Worm (Caenorhabditis elegans) whole organism, L2 larva: ENCODE measurements around the gene E01G6.2.
A peak's percentile ranks its signal among the peaks of the same experiment; 100 is the strongest.

Source experiments
- C34F6.9 ChIP-seq: fragments of 150-350 bp; optimal IDR thresholded peaks from 2 replicates; lab custom pipeline; 2014; ENCODE audit warnings: missing biosample characterization, missing genetic modification characterization
- F13H6.1 ChIP-seq: sonication (generic microtip); optimal IDR thresholded peaks from 2 replicates; lab custom pipeline; 2016; ENCODE audit warnings: missing genetic modification characterization, missing compliant biosample characterization
- Y55F3AM.14 ChIP-seq: fragments of 200-800 bp; sonication (Bioruptor generic); optimal IDR thresholded peaks from 2 replicates; lab custom pipeline; 2018; ENCODE audit warnings: mild to moderate bottlenecking, missing genetic modification characterization, missing compliant biosample characterization
- alr-1 ChIP-seq: fragments of 150-350 bp; optimal IDR thresholded peaks from 2 replicates; lab custom pipeline; 2014; ENCODE audit warnings: missing biosample characterization, missing genetic modification characterization
- aly-2 ChIP-seq: fragments of 150-350 bp; optimal IDR thresholded peaks from 2 replicates; lab custom pipeline; 2014; ENCODE audit warnings: missing biosample characterization, missing genetic modification characterization
- ama-1 ChIP-seq: fragments of 150-350 bp; optimal IDR thresholded peaks from 2 replicates; lab custom pipeline; 2018; ENCODE audit warnings: inconsistent platforms
- blmp-1 ChIP-seq: sonication (generic microtip); optimal IDR thresholded peaks from 2 replicates; lab custom pipeline; 2017; ENCODE audit warnings: missing genetic modification characterization, mild to moderate bottlenecking, missing compliant biosample characterization, antibody characterized with exemption, moderate library complexity; ENCODE audit not compliant: insufficient read depth
- ceh-16 ChIP-seq: fragments of 150-350 bp; optimal IDR thresholded peaks from 2 replicates; lab custom pipeline; 2014; ENCODE audit warnings: missing biosample characterization, missing genetic modification characterization
- crh-2 ChIP-seq: sonication (generic microtip); optimal IDR thresholded peaks from 2 replicates; lab custom pipeline; 2017; ENCODE audit warnings: missing biosample characterization, missing genetic modification characterization
- dmd-4 ChIP-seq: sonication (generic microtip); optimal IDR thresholded peaks from 2 replicates; lab custom pipeline; 2017; ENCODE audit warnings: missing biosample characterization, missing genetic modification characterization
- elt-1 ChIP-seq: fragments of 150-350 bp; optimal IDR thresholded peaks from 2 replicates; lab custom pipeline; 2014; ENCODE audit warnings: missing biosample characterization, missing genetic modification characterization
- fos-1 ChIP-seq: fragments of 150-350 bp; optimal IDR thresholded peaks from 2 replicates; lab custom pipeline; 2014; ENCODE audit warnings: missing biosample characterization, missing genetic modification characterization
- gmeb-1 ChIP-seq: fragments of 150-350 bp; optimal IDR thresholded peaks from 2 replicates; lab custom pipeline; 2014; ENCODE audit warnings: missing biosample characterization, missing genetic modification characterization
- lin-11 ChIP-seq: fragments of 150-350 bp; sonication (generic microtip); optimal IDR thresholded peaks from 2 replicates; lab custom pipeline; 2014; ENCODE audit warnings: missing biosample characterization, missing genetic modification characterization, inconsistent platforms, mixed read lengths
- lin-13 ChIP-seq: fragments of 150-350 bp; optimal IDR thresholded peaks from 2 replicates; lab custom pipeline; 2014; ENCODE audit warnings: missing biosample characterization, missing genetic modification reagents, missing genetic modification characterization
- lin-39 ChIP-seq: fragments of 150-350 bp; optimal IDR thresholded peaks from 2 replicates; lab custom pipeline; 2014; ENCODE audit warnings: missing biosample characterization, missing genetic modification reagents, missing genetic modification characterization
- lsy-2 ChIP-seq, 2 experiments: fragments of 150-350 bp in 1 of 2; sonication (generic microtip) in 1 of 2; optimal IDR thresholded peaks; 2 replicates each; lab custom pipeline; 2014 to 2017; ENCODE audit warnings: missing biosample characterization in 2 of 2, missing genetic modification characterization in 2 of 2
- mab-5 ChIP-seq: fragments of 150-350 bp; optimal IDR thresholded peaks from 2 replicates; lab custom pipeline; 2014; ENCODE audit warnings: missing biosample characterization, missing genetic modification characterization
- mbf-1 ChIP-seq: sonication (generic microtip); optimal IDR thresholded peaks from 2 replicates; lab custom pipeline; 2017; ENCODE audit warnings: missing biosample characterization, missing genetic modification characterization
- mdl-1 ChIP-seq, 2 experiments: fragments of 150-350 bp in 1 of 2; sonication (generic microtip) in 1 of 2; optimal IDR thresholded peaks; 2 replicates each; lab custom pipeline; 2017; ENCODE audit warnings: missing biosample characterization in 2 of 2, missing genetic modification characterization in 2 of 2
- nhr-10 ChIP-seq: sonication (generic microtip); optimal IDR thresholded peaks from 2 replicates; lab custom pipeline; 2017; ENCODE audit warnings: missing biosample characterization, missing genetic modification characterization
- nhr-11 ChIP-seq: fragments of 150-350 bp; optimal IDR thresholded peaks from 2 replicates; lab custom pipeline; 2014; ENCODE audit warnings: missing biosample characterization, missing genetic modification characterization
- nhr-12 ChIP-seq: fragments of 150-350 bp; optimal IDR thresholded peaks from 2 replicates; lab custom pipeline; 2014; ENCODE audit warnings: missing biosample characterization, missing genetic modification characterization
- nhr-21 ChIP-seq: fragments of 150-350 bp; optimal IDR thresholded peaks from 2 replicates; lab custom pipeline; 2014; ENCODE audit warnings: missing biosample characterization, missing genetic modification characterization
- nhr-25 ChIP-seq: fragments of 150-350 bp; sonication (generic microtip); optimal IDR thresholded peaks from 3 replicates; lab custom pipeline; 2014; ENCODE audit warnings: missing biosample characterization, missing genetic modification characterization
- nhr-6 ChIP-seq: fragments of 150-350 bp; optimal IDR thresholded peaks from 2 replicates; lab custom pipeline; 2014; ENCODE audit warnings: missing biosample characterization, missing genetic modification characterization
- nhr-77 ChIP-seq: fragments of 150-350 bp; optimal IDR thresholded peaks from 2 replicates; lab custom pipeline; 2014; ENCODE audit warnings: missing biosample characterization, missing genetic modification characterization
- skn-1 ChIP-seq: sonication (generic microtip); optimal IDR thresholded peaks from 2 replicates; lab custom pipeline; 2017; ENCODE audit warnings: missing biosample characterization, missing genetic modification characterization
- sma-9 ChIP-seq, 2 experiments: fragments of 150-350 bp in 1 of 2; sonication (generic microtip) in 1 of 2; optimal IDR thresholded peaks; 2 replicates each; lab custom pipeline; 2014 to 2016; ENCODE audit warnings: missing genetic modification characterization in 2 of 2, mild to moderate bottlenecking in 1 of 2, missing biosample characterization in 1 of 2, missing compliant biosample characterization in 1 of 2, missing genetic modification reagents in 1 of 2, moderate library complexity in 1 of 2
- snpc-4 ChIP-seq: fragments of 150-350 bp; optimal IDR thresholded peaks from 2 replicates; lab custom pipeline; 2014; ENCODE audit warnings: missing biosample characterization, missing genetic modification characterization
- unc-39 ChIP-seq: fragments of 150-350 bp; optimal IDR thresholded peaks from 2 replicates; lab custom pipeline; 2014; ENCODE audit warnings: missing biosample characterization, missing genetic modification characterization
- unc-55 ChIP-seq: fragments of 150-350 bp; sonication (generic microtip); optimal IDR thresholded peaks from 3 replicates; lab custom pipeline; 2014; ENCODE audit warnings: missing biosample characterization, missing genetic modification reagents, missing genetic modification characterization
- unc-62 ChIP-seq: fragments of 150-350 bp; optimal IDR thresholded peaks from 2 replicates; lab custom pipeline; 2014; ENCODE audit warnings: missing biosample characterization, missing genetic modification reagents, missing genetic modification characterization
- zag-1 ChIP-seq: fragments of 150-350 bp; optimal IDR thresholded peaks from 2 replicates; lab custom pipeline; 2014; ENCODE audit warnings: missing biosample characterization, missing genetic modification characterization
- ztf-11 ChIP-seq: sonication (generic microtip); optimal IDR thresholded peaks from 2 replicates; lab custom pipeline; 2017; ENCODE audit warnings: missing biosample characterization, missing genetic modification characterization
- ztf-4 ChIP-seq: fragments of 150-350 bp; optimal IDR thresholded peaks from 2 replicates; lab custom pipeline; 2014; ENCODE audit warnings: missing biosample characterization, missing genetic modification characterization

E01G6.2 gene

ce11 chrX:12229651-12230050, 26.8 kb upstream of the E01G6.2 start, which contains the start of gene cest-7:
Gene cest-7, plus strand, starts transcription at chrX:12229951.
- TF ChIP-seq nhr-11 (tag; lab: Kevin White, UChicago) (no peak), C34F6.9 (tag; lab: Kevin White, UChicago) (no peak), snpc-4 (tag; lab: Kevin White, UChicago) (no peak), nhr-25 (tag; lab: Kevin White, UChicago) (no peak), alr-1 (tag; lab: Kevin White, UChicago) (no peak), ztf-11 (no peak), nhr-6 (no peak), ama-1 (no peak), aly-2 (tag; lab: Kevin White, UChicago) (no peak), lin-11 (no peak), elt-1 (tag; lab: Kevin White, UChicago) (no peak), unc-55 (GFP tag; lab: Kevin White, UChicago) (no peak)

- TF ChIP-seq unc-62 (GFP tag; lab: Kevin White, UChicago) (no peak), fos-1 (tag; lab: Kevin White, UChicago) (peak; percentile 11)
Measured at ce11 chrX:12230357-12230756, 26.1 kb upstream of the E01G6.2 start.

- no peak for TF ChIP-seq lin-13 (GFP tag; lab: Kevin White, UChicago)
- TF ChIP-seq dmd-4, result no peak
- TF ChIP-seq fos-1 (tag; lab: Kevin White, UChicago), result peak; percentile 39
- TF ChIP-seq nhr-77 (tag; lab: Kevin White, UChicago), result no peak
- TF ChIP-seq lin-39 (tag; lab: Kevin White, UChicago), result no peak
- no peak for TF ChIP-seq mbf-1 (tag; lab: Kevin White, UChicago)
- TF ChIP-seq crh-2 (tag; lab: Kevin White, UChicago), result peak; percentile 6
- no peak for TF ChIP-seq nhr-10 (tag; lab: Kevin White, UChicago)
- no peak for TF ChIP-seq blmp-1 (tag; lab: Kevin White, UChicago)
Measured at ce11 chrX:12234424-12234823, 22.0 kb upstream of the E01G6.2 start.

- TF ChIP-seq mdl-1 (tag; optimal IDR thresholded peaks at IDR 0.05; lab: Kevin White, UChicago) (no peak), aly-2 (tag; lab: Kevin White, UChicago) (no peak), fos-1 (tag; lab: Kevin White, UChicago) (no peak), ztf-4 (tag; lab: Kevin White, UChicago) (no peak), nhr-10 (tag; lab: Kevin White, UChicago) (no peak), nhr-25 (tag; lab: Kevin White, UChicago) (no peak), nhr-12 (no peak), ztf-11 (no peak), unc-39 (tag; lab: Kevin White, UChicago) (no peak)
Measured at ce11 chrX:12235388-12235787, 21.1 kb upstream of the E01G6.2 start, which contains the start of gene C23H4.6. Gene C23H4.6, plus strand, starts transcription at chrX:12235606.

ce11 chrX:12241457-12241856, 15.0 kb upstream of the E01G6.2 start, which contains the start of gene cest-3:
Gene cest-3, plus strand, starts transcription at chrX:12241646.
- TF ChIP-seq fos-1 (tag; lab: Kevin White, UChicago) (peak; percentile 13), lsy-2 (tag; optimal IDR thresholded peaks at IDR 0.05; lab: Kevin White, UChicago) (no peak), sma-9 (GFP tag; optimal IDR thresholded peaks at IDR 0.05; lab: Kevin White, UChicago) (peak; percentile 7), sma-9 (tag; optimal IDR thresholded peaks at IDR 0.05; lab: Kevin White, UChicago) (no peak)
- TF ChIP-seq, all 48 proteins: peak for 2

- TF ChIP-seq alr-1 (tag; lab: Kevin White, UChicago) (no peak), F13H6.1 (tag; lab: Kevin White, UChicago) (no peak), unc-39 (tag; lab: Kevin White, UChicago) (no peak), unc-55 (GFP tag; lab: Kevin White, UChicago) (no peak), Y55F3AM.14 (GFP tag; lab: Kevin White, UChicago) (no peak), snpc-4 (tag; lab: Kevin White, UChicago) (no peak), nhr-21 (tag; lab: Kevin White, UChicago) (no peak), ceh-16 (tag; lab: Kevin White, UChicago) (no peak), nhr-11 (tag; lab: Kevin White, UChicago) (no peak), mab-5 (tag; lab: Kevin White, UChicago) (no peak), skn-1 (no peak), zag-1 (tag; lab: Kevin White, UChicago) (no peak), gmeb-1 (tag; lab: Kevin White, UChicago) (no peak)
Measured at ce11 chrX:12242902-12243301, 13.5 kb upstream of the E01G6.2 start.
